Fruit fly (Drosophila melanogaster) whole organism, embryonic: Measurements from ENCODE around the gene CG15764.

Experiments used
- Ada2b ChIP-seq: fragments of 200-800 bp; sonication (Bioruptor generic); IDR thresholded peaks from 2 replicates; pipeline ENCODE4 v1.3.6; 2022; ENCODE audit warnings: missing biosample characterization, missing genetic modification characterization
- Atf3 ChIP-seq: fragments of 200-800 bp; sonication (Bioruptor generic); optimal IDR thresholded peaks from 3 replicates; lab custom pipeline; 2016; ENCODE audit warnings: missing biosample characterization, missing genetic modification characterization
- B-H2 ChIP-seq: fragments of 200-800 bp; sonication (Bioruptor generic); optimal IDR thresholded peaks from 2 replicates; lab custom pipeline; 2018; ENCODE audit warnings: missing biosample characterization, mild to moderate bottlenecking, missing genetic modification characterization
- Bdp1 ChIP-seq: fragments of 200-800 bp; sonication (Bioruptor generic); optimal IDR thresholded peaks from 3 replicates; lab custom pipeline; 2016; ENCODE audit warnings: missing biosample characterization, missing genetic modification characterization
- Blimp-1 ChIP-seq: fragments of 200-800 bp; sonication (Bioruptor generic); optimal IDR thresholded peaks from 3 replicates; lab custom pipeline; 2018; ENCODE audit warnings: missing biosample characterization, missing genetic modification characterization, mild to moderate bottlenecking, moderate library complexity, missing genetic modification reagents
- CG15514 ChIP-seq: fragments of 200-800 bp; sonication (Bioruptor generic); optimal IDR thresholded peaks from 3 replicates; lab custom pipeline; 2017; ENCODE audit warnings: missing biosample characterization, missing genetic modification characterization, mild to moderate bottlenecking, moderate library complexity, missing genetic modification reagents
- CG17385 ChIP-seq: fragments of 200-800 bp; sonication (Bioruptor generic); optimal IDR thresholded peaks from 3 replicates; lab custom pipeline; 2018; ENCODE audit warnings: missing biosample characterization, mild to moderate bottlenecking, missing genetic modification characterization
- CG30403 ChIP-seq: fragments of 200-800 bp; sonication (Bioruptor generic); optimal IDR thresholded peaks from 3 replicates; lab custom pipeline; 2016; ENCODE audit warnings: missing biosample characterization, missing genetic modification characterization
- CG33213 ChIP-seq: fragments of 200-800 bp; sonication (Bioruptor generic); optimal IDR thresholded peaks from 3 replicates; lab custom pipeline; 2016; ENCODE audit warnings: missing biosample characterization, missing genetic modification characterization
- CG33557 ChIP-seq: fragments of 200-800 bp; sonication (Bioruptor generic); optimal IDR thresholded peaks from 2 replicates; lab custom pipeline; 2019; ENCODE audit warnings: missing biosample characterization, mild to moderate bottlenecking, missing genetic modification characterization, moderate library complexity
- CG3407 ChIP-seq: fragments of 200-800 bp; sonication (Bioruptor generic); optimal IDR thresholded peaks from 2 replicates; lab custom pipeline; 2018; ENCODE audit warnings: missing biosample characterization, mild to moderate bottlenecking, missing genetic modification characterization
- CG34376 ChIP-seq: fragments of 200-800 bp; sonication (Bioruptor generic); optimal IDR thresholded peaks from 2 replicates; lab custom pipeline; 2018; ENCODE audit warnings: missing biosample characterization, mild to moderate bottlenecking, missing genetic modification characterization
- CG6683 ChIP-seq: fragments of 200-800 bp; sonication (Bioruptor generic); optimal IDR thresholded peaks from 2 replicates; lab custom pipeline; 2017; ENCODE audit warnings: missing biosample characterization, mild to moderate bottlenecking, missing genetic modification characterization, missing genetic modification reagents
- CG7745 ChIP-seq: fragments of 200-800 bp; sonication (Bioruptor generic); optimal IDR thresholded peaks from 2 replicates; lab custom pipeline; 2018; ENCODE audit warnings: missing biosample characterization, mild to moderate bottlenecking, missing genetic modification characterization, moderate library complexity
- CG8089 ChIP-seq: fragments of 200-800 bp; sonication (Bioruptor generic); optimal IDR thresholded peaks from 3 replicates; lab custom pipeline; 2016; ENCODE audit warnings: missing biosample characterization, missing genetic modification characterization
- CG9727 ChIP-seq: fragments of 200-800 bp; sonication (Bioruptor generic); optimal IDR thresholded peaks from 3 replicates; lab custom pipeline; 2017; ENCODE audit warnings: missing biosample characterization, mild to moderate bottlenecking, missing genetic modification characterization
- Dip2 ChIP-seq: fragments of 200-800 bp; sonication (Bioruptor generic); IDR thresholded peaks from 2 replicates; pipeline ENCODE4 v1.3.6; 2022; ENCODE audit warnings: missing biosample characterization, missing genetic modification characterization
- Dref ChIP-seq: fragments of 200-800 bp; sonication (Bioruptor generic); IDR thresholded peaks from 2 replicates; pipeline ENCODE4 v1.3.6; 2022; ENCODE audit warnings: missing biosample characterization, missing genetic modification characterization
- E2f2 ChIP-seq: fragments of 200-800 bp; sonication (Bioruptor generic); IDR thresholded peaks from 2 replicates; pipeline ENCODE4 v1.3.6; 2022; ENCODE audit warnings: missing biosample characterization, missing genetic modification characterization
- HLH4C ChIP-seq: fragments of 200-800 bp; sonication (Bioruptor generic); IDR thresholded peaks from 3 replicates; pipeline ENCODE4 v1.3.6; 2022; ENCODE audit warnings: missing biosample characterization, missing genetic modification characterization; ENCODE audit not compliant: partially characterized antibody
- Hmx ChIP-seq: fragments of 200-800 bp; sonication (Bioruptor generic); optimal IDR thresholded peaks from 2 replicates; lab custom pipeline; 2016; ENCODE audit warnings: missing biosample characterization, missing genetic modification characterization
- Hr3 ChIP-seq: fragments of 200-800 bp; sonication (Bioruptor generic); optimal IDR thresholded peaks from 3 replicates; lab custom pipeline; 2016; ENCODE audit warnings: missing biosample characterization, missing genetic modification characterization
- Max ChIP-seq: fragments of 200-800 bp; sonication (Bioruptor generic); optimal IDR thresholded peaks from 2 replicates; lab custom pipeline; 2016; ENCODE audit warnings: missing biosample characterization, mild to moderate bottlenecking, missing genetic modification characterization
- Optix ChIP-seq: fragments of 200-800 bp; sonication (Bioruptor generic); IDR thresholded peaks from 3 replicates; pipeline ENCODE4 v1.3.6; 2022; ENCODE audit warnings: missing biosample characterization, missing genetic modification characterization
- Scr ChIP-seq: fragments of 200-800 bp; sonication (Bioruptor generic); IDR thresholded peaks from 2 replicates; pipeline ENCODE4 v1.3.6; 2022; ENCODE audit warnings: missing biosample characterization, missing genetic modification characterization; ENCODE audit not compliant: partially characterized antibody
- Side ChIP-seq: fragments of 200-800 bp; sonication (Bioruptor generic); optimal IDR thresholded peaks from 2 replicates; lab custom pipeline; 2016; ENCODE audit warnings: missing biosample characterization, missing genetic modification characterization
- al ChIP-seq: fragments of 200-800 bp; sonication (Bioruptor generic); IDR thresholded peaks from 2 replicates; pipeline ENCODE4 v1.3.6; 2022; ENCODE audit warnings: missing biosample characterization, missing genetic modification characterization
- btn ChIP-seq: fragments of 200-800 bp; sonication (Bioruptor generic); optimal IDR thresholded peaks from 2 replicates; lab custom pipeline; 2016; ENCODE audit warnings: missing biosample characterization, missing genetic modification characterization
- cg ChIP-seq: fragments of 200-800 bp; sonication (Bioruptor generic); optimal IDR thresholded peaks from 3 replicates; lab custom pipeline; 2019; ENCODE audit warnings: missing biosample characterization, mild to moderate bottlenecking, missing genetic modification characterization, moderate library complexity
- crp ChIP-seq, 2 experiments: fragments of 200-800 bp; sonication (Bioruptor generic); optimal IDR thresholded peaks; 2 replicates in 1 of 2; 3 replicates in 1 of 2; lab custom pipeline; 2017; ENCODE audit warnings: missing biosample characterization in 2 of 2, missing genetic modification characterization in 2 of 2, mild to moderate bottlenecking in 1 of 2, moderate library complexity in 1 of 2
- dmrt11E ChIP-seq: fragments of 200-800 bp; sonication (Bioruptor generic); optimal IDR thresholded peaks from 3 replicates; lab custom pipeline; 2018; ENCODE audit warnings: missing biosample characterization, mild to moderate bottlenecking, missing genetic modification characterization, moderate library complexity
- eve ChIP-seq, 2 experiments: fragments of >200 bp; optimal IDR thresholded peaks; 2 replicates each; lab custom pipeline; 2017; ENCODE audit warnings: missing biosample characterization in 2 of 2, missing genetic modification characterization in 2 of 2
- fd102C ChIP-seq: fragments of 200-800 bp; sonication (Bioruptor generic); optimal IDR thresholded peaks from 2 replicates; lab custom pipeline; 2018; ENCODE audit warnings: missing biosample characterization, mild to moderate bottlenecking, missing genetic modification characterization, moderate library complexity
- gcm ChIP-seq: fragments of 200-800 bp; sonication (Bioruptor generic); optimal IDR thresholded peaks from 2 replicates; lab custom pipeline; 2019; ENCODE audit warnings: missing biosample characterization, mild to moderate bottlenecking, missing genetic modification characterization, moderate library complexity
- grau ChIP-seq: fragments of 200-800 bp; optimal IDR thresholded peaks from 3 replicates; lab custom pipeline; 2019; ENCODE audit warnings: missing biosample characterization, mild to moderate bottlenecking, missing genetic modification characterization, moderate library complexity
- gsb ChIP-seq: fragments of 200-800 bp; sonication (Bioruptor generic); IDR thresholded peaks from 2 replicates; pipeline ENCODE4 v1.3.6; 2022; ENCODE audit warnings: missing biosample characterization, missing genetic modification characterization
- gt ChIP-seq: fragments of 200-800 bp; sonication (Bioruptor generic); IDR thresholded peaks from 2 replicates; pipeline ENCODE4 v1.3.6; 2022; ENCODE audit warnings: missing biosample characterization, missing genetic modification characterization
- ind ChIP-seq: fragments of 200-800 bp; sonication (Bioruptor generic); optimal IDR thresholded peaks from 3 replicates; lab custom pipeline; 2016; ENCODE audit warnings: missing biosample characterization, missing genetic modification characterization
- insv ChIP-seq, 2 experiments: fragments of 200-800 bp; sonication (Bioruptor generic); optimal IDR thresholded peaks; 3 replicates each; lab custom pipeline; 2016 to 2018; ENCODE audit warnings: missing biosample characterization in 2 of 2, missing genetic modification characterization in 2 of 2
- jing ChIP-seq: fragments of 200-800 bp; sonication (Bioruptor generic); optimal IDR thresholded peaks from 2 replicates; lab custom pipeline; 2018; ENCODE audit warnings: missing biosample characterization, mild to moderate bottlenecking, missing genetic modification characterization
- jumu ChIP-seq: fragments of 200-800 bp; sonication (Bioruptor generic); optimal IDR thresholded peaks from 3 replicates; lab custom pipeline; 2016; ENCODE audit warnings: missing biosample characterization, missing genetic modification characterization
- kni ChIP-seq: fragments of 200-800 bp; sonication (Bioruptor generic); optimal IDR thresholded peaks from 3 replicates; lab custom pipeline; 2017; ENCODE audit warnings: mild to moderate bottlenecking, missing biosample characterization, missing genetic modification reagents, missing genetic modification characterization
- lab ChIP-seq: fragments of 200-800 bp; sonication (Bioruptor generic); optimal IDR thresholded peaks from 3 replicates; lab custom pipeline; 2017; ENCODE audit warnings: missing biosample characterization, missing genetic modification characterization, mild to moderate bottlenecking, moderate library complexity, missing genetic modification reagents
- mirr ChIP-seq: fragments of 200-800 bp; sonication (Bioruptor generic); optimal IDR thresholded peaks from 3 replicates; lab custom pipeline; 2018; ENCODE audit warnings: missing biosample characterization, mild to moderate bottlenecking, missing genetic modification characterization
- pb ChIP-seq: fragments of 200-800 bp; sonication (Bioruptor generic); optimal IDR thresholded peaks from 3 replicates; lab custom pipeline; 2016; ENCODE audit warnings: missing biosample characterization, missing genetic modification characterization
- repo ChIP-seq: fragments of 200-800 bp; sonication (Bioruptor generic); optimal IDR thresholded peaks from 2 replicates; lab custom pipeline; 2016; ENCODE audit warnings: missing biosample characterization, missing genetic modification characterization
- scrt ChIP-seq: fragments of 200-800 bp; sonication (Bioruptor generic); optimal IDR thresholded peaks from 2 replicates; lab custom pipeline; 2018; ENCODE audit warnings: missing biosample characterization, mild to moderate bottlenecking, missing genetic modification characterization, moderate library complexity
- tin ChIP-seq: fragments of 200-800 bp; sonication (Bioruptor generic); optimal IDR thresholded peaks from 3 replicates; lab custom pipeline; 2016; ENCODE audit warnings: missing biosample characterization, missing genetic modification characterization
- ttk ChIP-seq: fragments of 200-800 bp; sonication (Bioruptor generic); IDR thresholded peaks from 2 replicates; pipeline ENCODE4 v2.1.2; 2022; ENCODE audit warnings: missing biosample characterization, missing genetic modification characterization

The CG15764 gene

dm6 chrX:5918499-5919126, 49.7 kb downstream of the CG15764 start (continued):
- peak; percentile 97 for TF ChIP-seq btn (GFP tag; lab: Kevin White, UChicago)
- peak; percentile 78 for TF ChIP-seq HLH4C (GFP tag; lab: Robert Waterston, UW)
- peak; percentile 99 for TF ChIP-seq CG33213 (GFP tag; lab: Kevin White, UChicago)
- peak in 1 of 2 experiments; percentile 70 for TF ChIP-seq insv (GFP tag; optimal IDR thresholded peaks at IDR 0.05; lab: Kevin White, UChicago)
- peak; percentile 99 for TF ChIP-seq CG34376 (GFP tag; lab: Kevin White, UChicago)
- TF ChIP-seq CG6683: peak; percentile 97
- peak; percentile 98 for TF ChIP-seq grau (tag; lab: Kevin White, UChicago)
- peak; percentile 89 for TF ChIP-seq E2f2 (GFP tag; lab: Robert Waterston, UW)
- peak; percentile 99 for TF ChIP-seq Optix
- peak; percentile 99 for TF ChIP-seq CG30403 (GFP tag; lab: Kevin White, UChicago)
- peak; percentile 99 for TF ChIP-seq mirr (GFP tag; lab: Kevin White, UChicago)
- peak; percentile 96 for TF ChIP-seq gcm (GFP tag; lab: Kevin White, UChicago)
- TF ChIP-seq pb (GFP tag; lab: Kevin White, UChicago): peak; percentile 98
- TF ChIP-seq jumu (GFP tag; lab: Kevin White, UChicago): peak; percentile 99
- TF ChIP-seq CG3407 (GFP tag; lab: Kevin White, UChicago): peak; percentile 97
- TF ChIP-seq Max (GFP tag; lab: Kevin White, UChicago): peak; percentile 97
- peak; percentile 93 for TF ChIP-seq CG33557
- TF ChIP-seq Side (GFP tag; lab: Kevin White, UChicago): peak; percentile 99
- peak; percentile 98 for TF ChIP-seq B-H2 (GFP tag; lab: Kevin White, UChicago)
- peak; percentile 61 for TF ChIP-seq Scr (GFP tag; lab: Robert Waterston, UW)
- TF ChIP-seq kni (GFP tag; lab: Kevin White, UChicago): peak; percentile 78
- TF ChIP-seq ttk (GFP tag; lab: Robert Waterston, UW): peak; percentile 99
- peak; percentile 81 for TF ChIP-seq Dip2 (GFP tag; lab: Robert Waterston, UW)
- TF ChIP-seq Atf3 (GFP tag; lab: Kevin White, UChicago): peak; percentile 98
- TF ChIP-seq Ada2b: peak; percentile 100
- TF ChIP-seq CG15514 (GFP tag; lab: Kevin White, UChicago): peak; percentile 95
- peak; percentile 94 for TF ChIP-seq cg
- TF ChIP-seq CG8089: peak; percentile 98
- peak; percentile 55 for TF ChIP-seq Dref (GFP tag; lab: Robert Waterston, UW)
- TF ChIP-seq gt (GFP tag; lab: Robert Waterston, UW): peak; percentile 98
- TF ChIP-seq ind: peak; percentile 99
- peak; percentile 99 for TF ChIP-seq Hr3 (GFP tag; lab: Kevin White, UChicago)
- TF ChIP-seq Blimp-1: peak; percentile 96
- TF ChIP-seq dmrt11E (tag; lab: Kevin White, UChicago): peak; percentile 96
- TF ChIP-seq CG9727 (GFP tag; lab: Kevin White, UChicago): peak; percentile 96
- TF ChIP-seq CG7745: peak; percentile 67
- TF ChIP-seq repo: peak; percentile 98
- TF ChIP-seq crp (GFP tag; optimal IDR thresholded peaks at IDR 0.05; lab: Kevin White, UChicago): peak in 1 of 2 experiments; percentile 72
- TF ChIP-seq gsb (GFP tag; lab: Robert Waterston, UW): peak; percentile 99
- TF ChIP-seq scrt (GFP tag; lab: Kevin White, UChicago): peak; percentile 97
- peak; percentile 67 for TF ChIP-seq fd102C
- TF ChIP-seq Bdp1 (GFP tag; lab: Kevin White, UChicago): peak; percentile 92
- peak; percentile 99 for TF ChIP-seq al
- TF ChIP-seq eve (GFP tag; optimal IDR thresholded peaks at IDR 0.05; lab: Kevin White, UChicago): peak in 1 of 2 experiments; percentile 95
- TF ChIP-seq jing (GFP tag; lab: Kevin White, UChicago): peak; percentile 98
- peak; percentile 96 for TF ChIP-seq CG17385 (GFP tag; lab: Kevin White, UChicago)
- TF ChIP-seq Hmx: peak; percentile 95
- TF ChIP-seq tin (GFP tag; lab: Kevin White, UChicago): peak; percentile 99
- TF ChIP-seq lab (GFP tag; lab: Kevin White, UChicago): peak; percentile 100
